Worm (Caenorhabditis elegans): ENCODE measurements around the gene clec-4.

DNA sequence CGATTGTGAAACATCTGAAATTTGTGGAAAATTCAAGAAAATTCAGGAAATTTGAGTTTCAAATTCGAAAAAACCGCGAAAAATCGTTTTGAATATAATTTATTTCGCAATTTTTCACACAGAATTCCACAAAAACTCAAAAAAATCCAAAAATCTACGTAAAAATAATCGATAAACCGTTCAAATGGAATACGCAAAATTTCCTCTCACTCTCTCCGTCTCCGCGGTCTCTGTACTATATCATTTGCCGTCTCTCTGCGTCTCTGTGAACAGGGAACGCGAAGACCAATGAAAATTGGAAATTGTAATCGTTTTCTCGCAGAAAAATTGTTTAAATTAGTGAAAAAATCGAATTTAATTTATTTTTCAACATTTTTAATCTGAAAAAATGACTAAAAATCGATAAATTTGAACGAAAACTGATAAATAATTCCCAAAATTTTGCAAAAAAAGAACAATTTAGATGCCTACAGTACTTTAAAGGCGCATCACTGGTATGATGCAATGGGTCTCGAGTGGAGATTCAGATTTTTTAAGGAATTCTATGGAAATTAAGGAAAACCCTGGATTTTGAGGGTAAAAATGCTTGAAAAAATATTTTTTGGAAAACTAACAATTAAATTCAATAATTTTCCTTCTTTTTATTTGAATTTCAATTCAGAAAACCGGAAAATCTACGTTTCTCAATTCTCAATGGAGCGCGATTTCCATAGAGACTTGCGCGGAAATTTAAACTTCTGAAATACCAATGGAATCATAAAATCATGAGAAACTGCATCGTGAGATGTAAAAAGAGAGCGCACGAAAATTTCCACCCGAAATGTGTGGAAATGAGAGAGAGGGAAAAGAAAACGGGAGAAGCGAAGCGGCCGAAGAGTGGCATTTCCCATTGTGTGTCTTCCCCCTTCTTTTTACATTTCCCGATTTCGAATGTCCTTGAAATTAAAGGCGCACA, 23.0 kb upstream of the clec-4 start, which contains the start of the genes ceh-100 and lips-15:
- TF ChIP-seq bed-3 (GFP tag; optimal IDR thresholded peaks at IDR 0.05) (no peak), mep-1 (tag; optimal IDR thresholded peaks at IDR 0.05) (peak; percentile 61), blmp-1 (tag; optimal IDR thresholded peaks at IDR 0.05) (no peak), pha-4 (tag; optimal IDR thresholded peaks at IDR 0.05) (no peak), nhr-28 (tag; optimal IDR thresholded peaks at IDR 0.05) (no peak), elt-1 (tag; optimal IDR thresholded peaks at IDR 0.05; ENCODE audit: borderline replicate concordance, insufficient read depth) (no peak), lsy-2 (tag; optimal IDR thresholded peaks at IDR 0.05) (peak; percentile 24), nhr-237 (tag; optimal IDR thresholded peaks at IDR 0.05) (no peak), nhr-76 (tag; optimal IDR thresholded peaks at IDR 0.05) (no peak), unc-62 (GFP tag; optimal IDR thresholded peaks at IDR 0.05) (no peak), ces-1 (GFP tag; optimal IDR thresholded peaks at IDR 0.05) (no peak), ztf-11 (tag; optimal IDR thresholded peaks at IDR 0.05) (no peak), ceh-39 (tag; optimal IDR thresholded peaks at IDR 0.05) (peak; percentile 10)
